Worm (Caenorhabditis elegans) whole organism, mixed stage, embryonic: ENCODE measurements around the gene T13H5.8.

Source experiments
- blmp-1 ChIP-seq: fragments of 150-350 bp; optimal IDR thresholded peaks from 2 replicates; lab custom pipeline; 2014; ENCODE audit warnings: missing biosample characterization, missing genetic modification characterization
- cnd-1 ChIP-seq: fragments of 200-800 bp; sonication (Bioruptor generic); optimal IDR thresholded peaks from 2 replicates; lab custom pipeline; 2018; ENCODE audit warnings: mild to moderate bottlenecking, missing genetic modification characterization, missing compliant biosample characterization
- flh-1 ChIP-seq: fragments of 200-800 bp; sonication (Bioruptor generic); optimal IDR thresholded peaks from 2 replicates; lab custom pipeline; 2018; ENCODE audit warnings: mild to moderate bottlenecking, missing genetic modification characterization, moderate library complexity, missing compliant biosample characterization
- lin-13 ChIP-seq: fragments of 150-350 bp; optimal IDR thresholded peaks from 2 replicates; lab custom pipeline; 2014; ENCODE audit warnings: missing biosample characterization, missing genetic modification characterization
- mab-5 ChIP-seq: fragments of 150-350 bp; optimal IDR thresholded peaks from 2 replicates; lab custom pipeline; 2014; ENCODE audit warnings: missing biosample characterization, missing genetic modification characterization
- mls-2 ChIP-seq: sonication (generic microtip); optimal IDR thresholded peaks from 2 replicates; lab custom pipeline; 2016; ENCODE audit warnings: mild to moderate bottlenecking, missing genetic modification characterization, moderate library complexity, missing compliant biosample characterization
- nhr-237 ChIP-seq: fragments of 150-350 bp; optimal IDR thresholded peaks from 2 replicates; lab custom pipeline; 2014; ENCODE audit warnings: missing biosample characterization, missing genetic modification characterization
- nhr-28 ChIP-seq: fragments of 150-350 bp; optimal IDR thresholded peaks from 2 replicates; lab custom pipeline; 2014; ENCODE audit warnings: missing biosample characterization, missing genetic modification characterization
- nhr-76 ChIP-seq: sonication (generic microtip); optimal IDR thresholded peaks from 2 replicates; lab custom pipeline; 2017; ENCODE audit warnings: missing biosample characterization, missing genetic modification characterization
- pha-4 ChIP-seq: fragments of 150-350 bp; optimal IDR thresholded peaks from 2 replicates; lab custom pipeline; 2018; ENCODE audit warnings: missing biosample characterization, missing genetic modification reagents, missing genetic modification characterization
- sem-2 ChIP-seq: fragments of 200-800 bp; sonication (Bioruptor generic); optimal IDR thresholded peaks from 2 replicates; lab custom pipeline; 2018; ENCODE audit warnings: mild to moderate bottlenecking, missing genetic modification characterization, missing compliant biosample characterization
- snpc-4 ChIP-seq: fragments of 150-350 bp; optimal IDR thresholded peaks from 2 replicates; lab custom pipeline; 2014; ENCODE audit warnings: missing biosample characterization, missing genetic modification characterization

- no peak for TF ChIP-seq nhr-237 (tag; lab: Kevin White, UChicago)
- no peak for TF ChIP-seq sem-2 (GFP tag; lab: Kevin White, UChicago)
- TF ChIP-seq lin-13 (tag; lab: Kevin White, UChicago), result no peak
- TF ChIP-seq mab-5 (tag; lab: Kevin White, UChicago), result no peak
- no peak for TF ChIP-seq nhr-76 (tag; lab: Kevin White, UChicago)
- TF ChIP-seq nhr-28 (tag; lab: Kevin White, UChicago), result no peak
- no peak for TF ChIP-seq snpc-4 (tag; lab: Kevin White, UChicago)
- no peak for TF ChIP-seq blmp-1
- TF ChIP-seq cnd-1 (tag; lab: Kevin White, UChicago), result no peak
- TF ChIP-seq pha-4 (tag; lab: Kevin White, UChicago), result no peak
- TF ChIP-seq mls-2, result no peak
- no peak for TF ChIP-seq flh-1 (GFP tag; lab: Kevin White, UChicago)
Observed at ce11 chrII:8566039-8566438, 47.7 kb downstream of the T13H5.8 start, which contains the start of gene stc-1.
